Worm (Caenorhabditis elegans): ENCODE results near the gene ZC404.1.

ce11 chrV:6830755-6831227 lies 36.8 kb downstream of the ZC404.1 start, which contains the start of gene col-142:
- no peak for TF ChIP-seq nhr-76 (tag; optimal IDR thresholded peaks at IDR 0.05)
- TF ChIP-seq snpc-4 (tag; optimal IDR thresholded peaks at IDR 0.05) = no peak
- TF ChIP-seq php-3 (GFP tag; IDR thresholded peaks at IDR 0.05) = no peak
- TF ChIP-seq ama-1 (optimal IDR thresholded peaks at IDR 0.05) = no peak
- no peak for TF ChIP-seq nhr-11 (tag; optimal IDR thresholded peaks at IDR 0.05)
- TF ChIP-seq daf-8 (GFP tag; IDR thresholded peaks at IDR 0.05) = no peak
- TF ChIP-seq jun-1 (tag; optimal IDR thresholded peaks at IDR 0.05) = no peak
- TF ChIP-seq nhr-6 (tag; optimal IDR thresholded peaks at IDR 0.05) = no peak
- no peak for TF ChIP-seq rbr-2 (tag; optimal IDR thresholded peaks at IDR 0.05)
- no peak for TF ChIP-seq zag-1 (tag; optimal IDR thresholded peaks at IDR 0.05)
- TF ChIP-seq dpl-1 (GFP tag; optimal IDR thresholded peaks at IDR 0.05) = no peak

Measured in whole organism, L4 larva.